Fruit fly (Drosophila melanogaster) whole organism, embryonic: ENCODE data around the gene bol.
A peak's percentile ranks its signal among the peaks of the same experiment; 100 is the strongest.

ENCODE experiments used
- ATbp ChIP-seq: fragments of 200-800 bp; sonication (Bioruptor generic); optimal IDR thresholded peaks from 2 replicates; lab custom pipeline; 2017; ENCODE audit warnings: missing biosample characterization, mild to moderate bottlenecking, missing genetic modification characterization, missing genetic modification reagents
- Antp ChIP-seq: fragments of 200-800 bp; sonication (Bioruptor generic); optimal IDR thresholded peaks from 3 replicates; lab custom pipeline; 2016; ENCODE audit warnings: missing biosample characterization, missing genetic modification characterization
- CG10462 ChIP-seq: fragments of 200-800 bp; sonication (Bioruptor generic); optimal IDR thresholded peaks from 2 replicates; lab custom pipeline; 2016; ENCODE audit warnings: missing biosample characterization, missing genetic modification characterization
- CG10543 ChIP-seq: fragments of 200-800 bp; sonication (Bioruptor generic); optimal IDR thresholded peaks from 3 replicates; lab custom pipeline; 2017; ENCODE audit warnings: missing biosample characterization, mild to moderate bottlenecking, missing genetic modification characterization, moderate library complexity
- CG10959 ChIP-seq: fragments of 200-800 bp; sonication (Bioruptor generic); IDR thresholded peaks from 2 replicates; pipeline ENCODE4 v1.3.6; 2022; ENCODE audit warnings: missing biosample characterization, missing genetic modification characterization
- CG11398 ChIP-seq: fragments of 200-800 bp; sonication (Bioruptor generic); optimal IDR thresholded peaks from 2 replicates; lab custom pipeline; 2016; ENCODE audit warnings: missing biosample characterization, missing genetic modification characterization
- CG12391 ChIP-seq: fragments of 200-800 bp; sonication (Bioruptor generic); optimal IDR thresholded peaks from 3 replicates; lab custom pipeline; 2018; ENCODE audit warnings: missing biosample characterization, mild to moderate bottlenecking, missing genetic modification characterization, moderate library complexity
- CG12659 ChIP-seq: fragments of 200-800 bp; sonication (Bioruptor generic); optimal IDR thresholded peaks from 3 replicates; lab custom pipeline; 2017; ENCODE audit warnings: mild to moderate bottlenecking, missing biosample characterization, missing genetic modification reagents, missing genetic modification characterization
- CG14965 ChIP-seq: fragments of 200-800 bp; sonication (Bioruptor generic); optimal IDR thresholded peaks from 2 replicates; lab custom pipeline; 2016; ENCODE audit warnings: missing biosample characterization, missing genetic modification characterization, borderline replicate concordance
- CG15514 ChIP-seq: fragments of 200-800 bp; sonication (Bioruptor generic); optimal IDR thresholded peaks from 3 replicates; lab custom pipeline; 2017; ENCODE audit warnings: missing biosample characterization, missing genetic modification characterization, mild to moderate bottlenecking, moderate library complexity, missing genetic modification reagents
- CG17385 ChIP-seq: fragments of 200-800 bp; sonication (Bioruptor generic); optimal IDR thresholded peaks from 3 replicates; lab custom pipeline; 2018; ENCODE audit warnings: missing biosample characterization, mild to moderate bottlenecking, missing genetic modification characterization
- CG3065 ChIP-seq: fragments of 200-800 bp; sonication (Bioruptor generic); optimal IDR thresholded peaks from 2 replicates; lab custom pipeline; 2016; ENCODE audit warnings: missing biosample characterization, missing genetic modification characterization
- CG3281 ChIP-seq: fragments of 200-800 bp; sonication (Bioruptor generic); optimal IDR thresholded peaks from 3 replicates; lab custom pipeline; 2017; ENCODE audit warnings: missing biosample characterization, mild to moderate bottlenecking, missing genetic modification characterization
- CG4282 ChIP-seq: fragments of 200-800 bp; sonication (Bioruptor generic); optimal IDR thresholded peaks from 2 replicates; lab custom pipeline; 2016; ENCODE audit warnings: missing biosample characterization, missing genetic modification characterization
- CG4820 ChIP-seq: fragments of 200-800 bp; sonication (Bioruptor generic); optimal IDR thresholded peaks from 3 replicates; lab custom pipeline; 2016; ENCODE audit warnings: missing biosample characterization, missing genetic modification characterization
- CG6175 ChIP-seq: fragments of 200-800 bp; sonication (Bioruptor generic); IDR thresholded peaks from 3 replicates; pipeline ENCODE4 v1.3.6; 2022; ENCODE audit warnings: missing biosample characterization, missing genetic modification characterization
- CG6689 ChIP-seq: fragments of 200-800 bp; sonication (Bioruptor generic); IDR thresholded peaks from 2 replicates; pipeline ENCODE4 v1.3.6; 2022; ENCODE audit warnings: missing biosample characterization, missing genetic modification characterization
- CG9215 ChIP-seq: fragments of 200-800 bp; sonication (Bioruptor generic); IDR thresholded peaks from 2 replicates; pipeline ENCODE4 v1.3.6; 2022; ENCODE audit warnings: missing biosample characterization, missing genetic modification characterization
- CG9727 ChIP-seq: fragments of 200-800 bp; sonication (Bioruptor generic); optimal IDR thresholded peaks from 3 replicates; lab custom pipeline; 2017; ENCODE audit warnings: missing biosample characterization, mild to moderate bottlenecking, missing genetic modification characterization
- Dfd ChIP-seq, 2 experiments: fragments of >200 bp; optimal IDR thresholded peaks; 2 replicates each; lab custom pipeline; 2017; ENCODE audit warnings: missing biosample characterization in 2 of 2, missing genetic modification characterization in 2 of 2
- Drgx ChIP-seq: fragments of 200-800 bp; sonication (Bioruptor generic); IDR thresholded peaks from 2 replicates; pipeline ENCODE4 v1.3.6; 2022; ENCODE audit warnings: missing biosample characterization, missing genetic modification characterization
- Ets65A ChIP-seq: fragments of 200-800 bp; sonication (Bioruptor generic); peaks from one replicate; lab custom pipeline; 2016; ENCODE audit warnings: missing biosample characterization, missing genetic modification characterization
- HHEX ChIP-seq: fragments of 200-800 bp; sonication (Bioruptor generic); optimal IDR thresholded peaks from 3 replicates; lab custom pipeline; 2017; ENCODE audit warnings: missing biosample characterization, mild to moderate bottlenecking, missing genetic modification characterization, missing genetic modification reagents
- Med ChIP-seq: fragments of 200-800 bp; sonication (Bioruptor generic); peaks from one replicate; lab custom pipeline; 2016; ENCODE audit warnings: missing biosample characterization, missing genetic modification characterization, mild to moderate bottlenecking, inconsistent platforms, moderate library complexity
- Mes4 ChIP-seq: fragments of 200-800 bp; sonication (Bioruptor generic); optimal IDR thresholded peaks from 2 replicates; lab custom pipeline; 2016; ENCODE audit warnings: missing biosample characterization, missing genetic modification characterization
- Neu2 ChIP-seq: fragments of 200-800 bp; sonication (Bioruptor generic); optimal IDR thresholded peaks from 3 replicates; lab custom pipeline; 2016; ENCODE audit warnings: missing biosample characterization, missing genetic modification characterization, borderline replicate concordance
- Oli ChIP-seq: fragments of 200-800 bp; sonication (Bioruptor generic); optimal IDR thresholded peaks from 2 replicates; lab custom pipeline; 2018; ENCODE audit warnings: missing biosample characterization, mild to moderate bottlenecking, missing genetic modification characterization, moderate library complexity
- Rfx ChIP-seq: fragments of 200-800 bp; sonication (Bioruptor generic); IDR thresholded peaks from 2 replicates; pipeline ENCODE4 v1.3.6; 2022; ENCODE audit warnings: missing biosample characterization, missing genetic modification characterization
- Spps ChIP-seq: fragments of 200-800 bp; sonication (Bioruptor generic); optimal IDR thresholded peaks from 2 replicates; lab custom pipeline; 2018; ENCODE audit warnings: missing biosample characterization, mild to moderate bottlenecking, missing genetic modification characterization
- Tbp ChIP-seq: fragments of >200 bp; optimal IDR thresholded peaks from 2 replicates; lab custom pipeline; 2018; ENCODE audit warnings: missing biosample characterization, missing genetic modification characterization
- Xbp1 ChIP-seq: fragments of 200-800 bp; sonication (Bioruptor generic); optimal IDR thresholded peaks from 3 replicates; lab custom pipeline; 2016; ENCODE audit warnings: missing biosample characterization, mild to moderate bottlenecking, missing genetic modification characterization
- Xrp1 ChIP-seq: fragments of 200-800 bp; sonication (Bioruptor generic); IDR thresholded peaks from 2 replicates; pipeline ENCODE4 v1.3.6; 2022; ENCODE audit warnings: missing biosample characterization, missing genetic modification characterization
- crol ChIP-seq: fragments of 200-800 bp; sonication (Bioruptor generic); IDR thresholded peaks from 2 replicates; pipeline ENCODE4 v1.3.6; 2022; ENCODE audit warnings: missing biosample characterization, missing genetic modification characterization
- cwo ChIP-seq: fragments of 200-800 bp; sonication (Bioruptor generic); optimal IDR thresholded peaks from 3 replicates; lab custom pipeline; 2017; ENCODE audit warnings: missing biosample characterization, missing genetic modification characterization, mild to moderate bottlenecking, moderate library complexity, missing genetic modification reagents
- dysf ChIP-seq: fragments of 200-800 bp; sonication (Bioruptor generic); IDR thresholded peaks from 3 replicates; pipeline ENCODE4 v1.3.6; 2022; ENCODE audit warnings: missing biosample characterization, missing genetic modification characterization
- fd96Cb ChIP-seq: fragments of 200-800 bp; sonication (Bioruptor generic); optimal IDR thresholded peaks from 2 replicates; lab custom pipeline; 2018; ENCODE audit warnings: missing biosample characterization, mild to moderate bottlenecking, missing genetic modification characterization, moderate library complexity
- grn ChIP-seq: fragments of 200-800 bp; sonication (Bioruptor generic); optimal IDR thresholded peaks from 3 replicates; lab custom pipeline; 2017; ENCODE audit warnings: missing biosample characterization, missing genetic modification characterization
- hkb ChIP-seq, 2 experiments: fragments of 200-800 bp in 1 of 2; fragments of >200 bp in 1 of 2; sonication (Bioruptor generic) in 1 of 2; IDR thresholded peaks in 1 of 2; optimal IDR thresholded peaks in 1 of 2; 2 replicates each; pipeline versions ENCODE4 v1.3.6 to Lab custom; 2017 to 2022; ENCODE audit warnings: missing biosample characterization in 1 of 2, missing genetic modification characterization in 1 of 2
- klu ChIP-seq: fragments of 200-800 bp; sonication (Bioruptor generic); IDR thresholded peaks from 2 replicates; pipeline ENCODE4 v1.3.6; 2022; ENCODE audit warnings: missing biosample characterization, missing genetic modification characterization
- nmo ChIP-seq: fragments of 200-800 bp; sonication (Bioruptor generic); optimal IDR thresholded peaks from 2 replicates; lab custom pipeline; 2018; ENCODE audit warnings: missing biosample characterization, mild to moderate bottlenecking, missing genetic modification characterization, moderate library complexity
- pnt ChIP-seq: fragments of 200-800 bp; sonication (Bioruptor generic); optimal IDR thresholded peaks from 3 replicates; lab custom pipeline; 2016; ENCODE audit warnings: missing biosample characterization, missing genetic modification characterization
- pros ChIP-seq: fragments of 200-800 bp; sonication (Bioruptor generic); optimal IDR thresholded peaks from 3 replicates; lab custom pipeline; 2019; ENCODE audit warnings: missing biosample characterization, mild to moderate bottlenecking, missing genetic modification characterization, moderate library complexity
- row ChIP-seq: fragments of 200-800 bp; sonication (Bioruptor generic); IDR thresholded peaks from 3 replicates; pipeline ENCODE4 v1.3.6; 2022; ENCODE audit warnings: missing biosample characterization, missing genetic modification characterization
- sug ChIP-seq: fragments of 200-800 bp; optimal IDR thresholded peaks from 2 replicates; lab custom pipeline; 2019; ENCODE audit warnings: missing biosample characterization, mild to moderate bottlenecking, missing genetic modification characterization, moderate library complexity
- wdn ChIP-seq: fragments of 200-800 bp; sonication (Bioruptor generic); IDR thresholded peaks from 2 replicates; pipeline ENCODE4 v1.3.6; 2022; ENCODE audit warnings: missing biosample characterization, missing genetic modification characterization
- z ChIP-seq: fragments of 200-800 bp; sonication (Bioruptor generic); IDR thresholded peaks from 3 replicates; pipeline ENCODE4 v1.3.6; 2022; ENCODE audit warnings: missing biosample characterization, missing genetic modification characterization
- zf30C ChIP-seq: fragments of 200-800 bp; sonication (Bioruptor generic); optimal IDR thresholded peaks from 3 replicates; lab custom pipeline; 2018; ENCODE audit warnings: missing biosample characterization, mild to moderate bottlenecking, missing genetic modification characterization

bol gene

DNA sequence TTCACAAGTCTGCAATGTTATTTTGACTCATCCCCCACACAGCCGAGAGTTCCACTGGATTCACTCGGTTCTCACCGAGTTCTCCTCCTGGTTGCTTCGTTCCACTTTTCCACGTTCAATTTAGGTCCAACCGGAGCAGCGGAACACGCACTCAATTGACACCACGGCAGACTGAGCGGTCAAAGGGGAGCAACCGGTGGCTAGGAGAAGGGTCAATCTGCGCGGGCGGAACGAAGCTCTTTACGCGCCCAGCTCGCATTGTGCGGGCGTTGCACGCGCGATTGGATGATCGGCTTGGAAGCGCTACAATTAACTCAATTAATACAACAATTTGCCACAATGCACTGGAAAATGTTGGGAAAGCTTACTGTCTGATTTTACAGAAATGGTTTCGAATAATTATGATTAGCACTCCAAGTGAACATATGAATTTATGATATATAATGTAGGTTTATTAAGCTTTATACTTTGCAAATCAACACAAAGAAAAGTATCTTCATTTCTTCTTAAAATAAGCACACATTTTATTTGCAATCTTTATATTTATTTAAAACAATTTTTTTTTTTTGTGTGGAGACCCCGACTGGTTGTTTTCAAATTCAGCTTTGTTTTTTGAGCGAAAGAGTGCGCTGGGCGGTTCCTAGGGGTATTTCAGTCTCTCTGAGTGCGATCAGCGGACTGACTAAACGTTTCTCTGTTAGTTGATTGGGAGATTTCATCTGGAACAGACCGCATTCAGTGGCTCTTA lies 41.7 kb downstream of the bol start, which contains the start of gene CG32032 (continued):
- no peak for TF ChIP-seq ATbp (GFP tag; lab: Kevin White, UChicago)
- peak; percentile 11 for TF ChIP-seq CG10543
- no peak for TF ChIP-seq CG3065 (GFP tag; lab: Kevin White, UChicago)
- 0 out of 3 replicates have a peak, but pooled peaks have one; percentile 47 for TF ChIP-seq dysf
- TF ChIP-seq fd96Cb (tag; lab: Kevin White, UChicago), result peak; percentile 2
- TF ChIP-seq Med (GFP tag; lab: Kevin White, UChicago), result peak; percentile 14
- TF ChIP-seq HHEX (GFP tag; lab: Kevin White, UChicago), result no peak
- TF ChIP-seq Oli, result peak; percentile 35
- TF ChIP-seq zf30C (GFP tag; lab: Kevin White, UChicago), result peak; percentile 29
- TF ChIP-seq CG4282 (GFP tag; lab: Kevin White, UChicago), result no peak
- TF ChIP-seq CG3281, result peak; percentile 11
- TF ChIP-seq Neu2 (GFP tag; lab: Kevin White, UChicago), result no peak
- no peak for TF ChIP-seq CG15514 (GFP tag; lab: Kevin White, UChicago)
- no peak for TF ChIP-seq Tbp
- TF ChIP-seq CG9727 (GFP tag; lab: Kevin White, UChicago), result peak; percentile 14
- no peak for TF ChIP-seq pros
- no peak for TF ChIP-seq Mes4
- TF ChIP-seq hkb (optimal IDR thresholded peaks at IDR 0.05; lab: Kevin White, UChicago), result no peak
- TF ChIP-seq hkb (GFP tag; IDR thresholded peaks at IDR 0.05; lab: Robert Waterston, UW), result 0 out of 2 replicates have a peak, but pooled peaks have one; percentile 8
- peak; percentile 42 for TF ChIP-seq CG17385 (GFP tag; lab: Kevin White, UChicago)
- TF ChIP-seq Dfd (GFP tag; optimal IDR thresholded peaks at IDR 0.05; lab: Kevin White, UChicago), result no peak
- 0 out of 2 replicates have a peak, but pooled peaks have one; percentile 19 for TF ChIP-seq Xrp1
- TF ChIP-seq sug (tag; lab: Kevin White, UChicago), result no peak
- peak; percentile 10 for TF ChIP-seq nmo (GFP tag; lab: Kevin White, UChicago)
- TF ChIP-seq wdn (GFP tag; lab: Robert Waterston, UW), result 0 out of 2 replicates have a peak, but pooled peaks have one; percentile 5
- no peak for TF ChIP-seq Spps (tag; lab: Kevin White, UChicago)
- 0 out of 2 replicates have a peak, but pooled peaks have one; percentile 6 for TF ChIP-seq CG6689
- TF ChIP-seq CG14965 (GFP tag; lab: Kevin White, UChicago), result no peak
- no peak for TF ChIP-seq pnt (GFP tag; lab: Kevin White, UChicago)
- 0 out of 2 replicates have a peak, but pooled peaks have one; percentile 29 for TF ChIP-seq klu (GFP tag; lab: Robert Waterston, UW)
- TF ChIP-seq crol, result 0 out of 2 replicates have a peak, but pooled peaks have one; percentile 25
- peak; percentile 68 for TF ChIP-seq z
- peak; percentile 13 for TF ChIP-seq CG12659 (GFP tag; lab: Kevin White, UChicago)
- 0 out of 2 replicates have a peak, but pooled peaks have one; percentile 12 for TF ChIP-seq CG10959 (GFP tag; lab: Robert Waterston, UW)
- 0 out of 3 replicates have a peak, but pooled peaks have one; percentile 29 for TF ChIP-seq CG6175 (GFP tag; lab: Robert Waterston, UW)
- peak; percentile 13 for TF ChIP-seq CG12391 (tag; lab: Kevin White, UChicago)
- no peak for TF ChIP-seq CG11398
- peak; percentile 44 for TF ChIP-seq cwo
- TF ChIP-seq Xbp1 (GFP tag; lab: Kevin White, UChicago), result peak; percentile 7
- TF ChIP-seq CG4820 (GFP tag; lab: Kevin White, UChicago), result no peak
- TF ChIP-seq Ets65A, result peak; percentile 32
- TF ChIP-seq row (GFP tag; lab: Robert Waterston, UW), result peak; percentile 56
- no peak for TF ChIP-seq CG10462 (GFP tag; lab: Kevin White, UChicago)
- TF ChIP-seq grn (GFP tag; lab: Kevin White, UChicago), result no peak
- no peak for TF ChIP-seq Antp (GFP tag; lab: Kevin White, UChicago)
- peak; percentile 47; the same call in 1 of the 2 replicates for TF ChIP-seq Drgx
- TF ChIP-seq CG9215 (GFP tag; lab: Robert Waterston, UW), result no peak
- TF ChIP-seq Rfx (GFP tag; lab: Robert Waterston, UW), result peak; percentile 42
